Fruit fly (Drosophila melanogaster) whole organism, pupa: Measurements from ENCODE around the gene CG32081.

Experiments used
- CG14655 ChIP-seq: fragments of 200-800 bp; sonication (Bioruptor generic); optimal IDR thresholded peaks from 3 replicates; lab custom pipeline; 2017; ENCODE audit warnings: mild to moderate bottlenecking, missing biosample characterization, missing genetic modification reagents, missing genetic modification characterization
- CG15710 ChIP-seq: fragments of 200-800 bp; sonication (Bioruptor generic); optimal IDR thresholded peaks from 2 replicates; lab custom pipeline; 2018; ENCODE audit warnings: missing biosample characterization, mild to moderate bottlenecking, missing genetic modification characterization, moderate library complexity
- CG8301 ChIP-seq: fragments of 200-800 bp; sonication (Bioruptor generic); optimal IDR thresholded peaks from 2 replicates; lab custom pipeline; 2018; ENCODE audit warnings: missing biosample characterization, mild to moderate bottlenecking, missing genetic modification characterization
- EcR ChIP-seq: fragments of 200-800 bp; sonication (Bioruptor generic); optimal IDR thresholded peaks from 3 replicates; lab custom pipeline; 2019; ENCODE audit warnings: missing biosample characterization, missing genetic modification characterization, mild to moderate bottlenecking, moderate library complexity, missing genetic modification reagents
- gl ChIP-seq: fragments of 200-800 bp; sonication (Bioruptor generic); optimal IDR thresholded peaks from 2 replicates; lab custom pipeline; 2018; ENCODE audit warnings: missing biosample characterization, mild to moderate bottlenecking, missing genetic modification characterization

DNA sequence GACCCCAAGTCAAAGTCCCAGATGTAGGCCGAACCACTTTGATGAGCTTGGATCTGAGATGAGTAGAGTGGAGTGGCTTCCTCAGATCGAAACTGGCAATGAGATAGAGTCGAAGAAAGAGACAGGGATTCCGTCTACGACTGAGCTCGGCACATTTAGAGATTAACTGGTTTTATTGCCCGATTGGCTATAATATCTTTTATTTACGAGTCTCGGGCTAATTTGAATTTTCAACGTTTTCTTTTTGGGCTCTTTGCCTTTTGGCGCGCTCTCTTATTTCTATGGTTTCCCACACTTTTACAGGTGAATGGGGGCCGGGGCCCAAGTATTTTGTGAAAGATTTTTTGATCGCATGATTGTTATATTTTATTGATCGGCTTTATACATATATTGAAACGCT is 12.2 kb upstream of the CG32081 start:
- TF ChIP-seq CG14655, result no peak
- TF ChIP-seq CG15710, result no peak
- TF ChIP-seq gl (tag; lab: Kevin White, UChicago), result no peak
- TF ChIP-seq EcR (GFP tag; lab: Kevin White, UChicago), result no peak
- no peak for TF ChIP-seq CG8301 (tag; lab: Kevin White, UChicago)
